Worm (Caenorhabditis elegans) whole organism, L4 larva: ENCODE results near the gene M199.134.

Experiments
- F10B5.3 ChIP-seq: sonication (generic microtip); optimal IDR thresholded peaks from 2 replicates; lab custom pipeline; 2016; ENCODE audit warnings: mild to moderate bottlenecking, missing genetic modification characterization, missing compliant biosample characterization
- aha-1 ChIP-seq: fragments of 150-350 bp; peaks from one replicate; lab custom pipeline; 2014; ENCODE audit warnings: missing biosample characterization, missing genetic modification characterization
- ceh-32 ChIP-seq: sonication (generic microtip); optimal IDR thresholded peaks from 2 replicates; lab custom pipeline; 2016; ENCODE audit warnings: mild to moderate bottlenecking, missing genetic modification characterization, missing compliant biosample characterization; ENCODE audit not compliant: poor library complexity
- lin-15B ChIP-seq: fragments of 150-350 bp; sonication (generic microtip); optimal IDR thresholded peaks from 3 replicates; lab custom pipeline; 2014; ENCODE audit warnings: missing biosample characterization, missing genetic modification characterization
- sdz-12 ChIP-seq: fragments of 200-800 bp; sonication (Bioruptor generic); optimal IDR thresholded peaks from 2 replicates; lab custom pipeline; 2018; ENCODE audit warnings: mild to moderate bottlenecking, missing genetic modification characterization, missing compliant biosample characterization
- snpc-1.2 ChIP-seq: fragments of 200-800 bp; sonication (Bioruptor generic); IDR thresholded peaks from 2 replicates; pipeline ENCODE4 v1.3.6; 2022; ENCODE audit warnings: missing genetic modification reagents, missing genetic modification characterization, missing compliant biosample characterization
- zag-1 ChIP-seq: fragments of 150-350 bp; optimal IDR thresholded peaks from 2 replicates; lab custom pipeline; 2014; ENCODE audit warnings: missing biosample characterization, missing genetic modification characterization
- zip-11 ChIP-seq: fragments of 200-800 bp; sonication (Bioruptor generic); IDR thresholded peaks from 2 replicates; pipeline ENCODE4 v1.3.6; 2022; ENCODE audit warnings: missing genetic modification characterization, missing compliant biosample characterization

The M199.134 gene

ce11 chrIV:15065653-15066052 is 47.4 kb downstream of the M199.134 start, which contains the start of gene Y41E3.18:
Y41E3.18 (minus strand) TSS chrIV:15065753.
- TF ChIP-seq lin-15B = no peak
- no peak for TF ChIP-seq F10B5.3 (tag; lab: Kevin White, UChicago)
- no peak for TF ChIP-seq sdz-12 (GFP tag; lab: Kevin White, UChicago)
- TF ChIP-seq ceh-32 = no peak
- TF ChIP-seq snpc-1.2 (GFP tag; lab: Robert Waterston, UW) = no peak

ce11 chrIV:15063789-15064188 is 49.2 kb downstream of the M199.134 start:
- no peak for TF ChIP-seq zag-1 (tag; lab: Kevin White, UChicago)
- TF ChIP-seq zip-11 (GFP tag; lab: Robert Waterston, UW) = no peak
- peak; percentile 5 for TF ChIP-seq aha-1 (tag; lab: Kevin White, UChicago)
- no peak for TF ChIP-seq F10B5.3 (tag; lab: Kevin White, UChicago)
